Fruit fly (Drosophila melanogaster) whole organism, prepupa: ENCODE data around the gene CG7320.

ENCODE experiments used
- Blimp-1 ChIP-seq: fragments of 200-800 bp; sonication (Bioruptor generic); optimal IDR thresholded peaks from 3 replicates; lab custom pipeline; 2017; ENCODE audit warnings: missing biosample characterization, missing genetic modification characterization, mild to moderate bottlenecking, moderate library complexity, missing genetic modification reagents
- CG10631 ChIP-seq: fragments of 200-800 bp; sonication (Bioruptor generic); optimal IDR thresholded peaks from 2 replicates; lab custom pipeline; 2016; ENCODE audit warnings: missing biosample characterization, missing genetic modification characterization
- CG10669 ChIP-seq: fragments of 200-800 bp; sonication (Bioruptor generic); optimal IDR thresholded peaks from 3 replicates; lab custom pipeline; 2018; ENCODE audit warnings: missing biosample characterization, mild to moderate bottlenecking, missing genetic modification characterization, moderate library complexity
- CG11294 ChIP-seq: fragments of 200-800 bp; sonication (Bioruptor generic); IDR thresholded peaks from 2 replicates; pipeline ENCODE4 v1.3.6; 2022; ENCODE audit warnings: missing biosample characterization, missing genetic modification characterization
- CG11762 ChIP-seq: fragments of 200-800 bp; sonication (Bioruptor generic); optimal IDR thresholded peaks from 3 replicates; lab custom pipeline; 2016; ENCODE audit warnings: missing biosample characterization, missing genetic modification characterization; ENCODE audit not compliant: insufficient read depth
- CG1621 ChIP-seq: fragments of 200-800 bp; sonication (Bioruptor generic); optimal IDR thresholded peaks from 3 replicates; lab custom pipeline; 2018; ENCODE audit warnings: missing biosample characterization, mild to moderate bottlenecking, missing genetic modification characterization
- CG16779 ChIP-seq: fragments of 200-800 bp; sonication (Bioruptor generic); optimal IDR thresholded peaks from 3 replicates; lab custom pipeline; 2017; ENCODE audit warnings: missing biosample characterization, mild to moderate bottlenecking, missing genetic modification characterization
- CG3032 ChIP-seq: fragments of 200-800 bp; optimal IDR thresholded peaks from 2 replicates; lab custom pipeline; 2019; ENCODE audit warnings: missing biosample characterization, mild to moderate bottlenecking, missing genetic modification characterization, moderate library complexity
- CG31627 ChIP-seq: fragments of 200-800 bp; sonication (Bioruptor generic); optimal IDR thresholded peaks from 3 replicates; lab custom pipeline; 2016; ENCODE audit warnings: missing biosample characterization, missing genetic modification characterization
- CG32006 ChIP-seq: fragments of 200-800 bp; sonication (Bioruptor generic); optimal IDR thresholded peaks from 3 replicates; lab custom pipeline; 2017; ENCODE audit warnings: missing biosample characterization, mild to moderate bottlenecking, missing genetic modification characterization
- CG34406 ChIP-seq: fragments of 200-800 bp; sonication (Bioruptor generic); optimal IDR thresholded peaks from 3 replicates; lab custom pipeline; 2016; ENCODE audit warnings: missing biosample characterization, missing genetic modification characterization
- CG3919 ChIP-seq: fragments of 200-800 bp; sonication (Bioruptor generic); optimal IDR thresholded peaks from 3 replicates; lab custom pipeline; 2016; ENCODE audit warnings: missing biosample characterization, missing genetic modification characterization
- CG4318 ChIP-seq: fragments of 200-800 bp; sonication (Bioruptor generic); optimal IDR thresholded peaks from 3 replicates; lab custom pipeline; 2017; ENCODE audit warnings: missing biosample characterization, mild to moderate bottlenecking, missing genetic modification characterization
- CG6163 ChIP-seq: fragments of 200-800 bp; sonication (Bioruptor generic); IDR thresholded peaks from 3 replicates; pipeline ENCODE4 v1.3.6; 2022; ENCODE audit warnings: missing biosample characterization, missing genetic modification characterization
- CG6276 ChIP-seq: fragments of 200-800 bp; sonication (Bioruptor generic); optimal IDR thresholded peaks from 2 replicates; lab custom pipeline; 2017; ENCODE audit warnings: missing biosample characterization, mild to moderate bottlenecking, missing genetic modification characterization
- CG6792 ChIP-seq: fragments of 200-800 bp; sonication (Bioruptor generic); optimal IDR thresholded peaks from 3 replicates; lab custom pipeline; 2016; ENCODE audit warnings: missing biosample characterization, missing genetic modification characterization
- CG6854 ChIP-seq: fragments of 200-800 bp; sonication (Bioruptor generic); optimal IDR thresholded peaks from 2 replicates; lab custom pipeline; 2017; ENCODE audit warnings: missing biosample characterization, mild to moderate bottlenecking, missing genetic modification characterization
- CG8632 ChIP-seq: fragments of 200-800 bp; sonication (Bioruptor generic); optimal IDR thresholded peaks from 3 replicates; lab custom pipeline; 2016; ENCODE audit warnings: missing biosample characterization, missing genetic modification characterization
- Eip78C ChIP-seq: fragments of 200-800 bp; sonication (Bioruptor generic); peaks from one replicate; lab custom pipeline; 2016; ENCODE audit warnings: missing biosample characterization, missing genetic modification characterization
- Eip93F ChIP-seq: fragments of 200-800 bp; sonication (Bioruptor generic); optimal IDR thresholded peaks from 2 replicates; lab custom pipeline; 2016; ENCODE audit warnings: missing biosample characterization, mild to moderate bottlenecking, missing genetic modification characterization
- Ets21C ChIP-seq: fragments of 200-800 bp; sonication (Bioruptor generic); optimal IDR thresholded peaks from 3 replicates; lab custom pipeline; 2016; ENCODE audit warnings: missing biosample characterization, missing genetic modification characterization
- Gug ChIP-seq: fragments of 200-800 bp; sonication (Bioruptor generic); IDR thresholded peaks from 2 replicates; pipeline ENCODE4 v1.3.6; 2022; ENCODE audit warnings: missing biosample characterization, missing genetic modification characterization
- Hr38 ChIP-seq: sonication (Bioruptor generic); optimal IDR thresholded peaks from 2 replicates; lab custom pipeline; 2016; ENCODE audit warnings: missing biosample characterization, missing genetic modification characterization
- Hr39 ChIP-seq: fragments of 200-800 bp; sonication (Bioruptor generic); optimal IDR thresholded peaks from 2 replicates; lab custom pipeline; 2016; ENCODE audit warnings: missing biosample characterization, missing genetic modification characterization
- Hr4 ChIP-seq: fragments of 200-800 bp; sonication (Bioruptor generic); optimal IDR thresholded peaks from 3 replicates; lab custom pipeline; 2016; ENCODE audit warnings: missing biosample characterization, missing genetic modification characterization
- Met ChIP-seq: fragments of 200-800 bp; sonication (Bioruptor generic); optimal IDR thresholded peaks from 3 replicates; lab custom pipeline; 2016; ENCODE audit warnings: missing biosample characterization, missing genetic modification characterization
- OdsH ChIP-seq: fragments of 200-800 bp; sonication (Bioruptor generic); optimal IDR thresholded peaks from 3 replicates; lab custom pipeline; 2016; ENCODE audit warnings: missing biosample characterization, missing genetic modification characterization
- Smox ChIP-seq: fragments of 200-800 bp; sonication (Bioruptor generic); optimal IDR thresholded peaks from 3 replicates; lab custom pipeline; 2016; ENCODE audit warnings: missing biosample characterization, missing genetic modification characterization
- Sox15 ChIP-seq: fragments of 200-800 bp; sonication (Bioruptor generic); optimal IDR thresholded peaks from 3 replicates; lab custom pipeline; 2016; ENCODE audit warnings: missing biosample characterization, missing genetic modification characterization
- achi ChIP-seq: fragments of 200-800 bp; sonication (Bioruptor generic); optimal IDR thresholded peaks from 3 replicates; lab custom pipeline; 2016; ENCODE audit warnings: missing biosample characterization, missing genetic modification characterization
- acj6 ChIP-seq: fragments of 200-800 bp; sonication (Bioruptor generic); optimal IDR thresholded peaks from 3 replicates; lab custom pipeline; 2016; ENCODE audit warnings: missing biosample characterization, missing genetic modification characterization
- cyc ChIP-seq: fragments of 200-800 bp; sonication (Bioruptor generic); optimal IDR thresholded peaks from 3 replicates; lab custom pipeline; 2016; ENCODE audit warnings: missing biosample characterization, missing genetic modification characterization
- dac ChIP-seq: fragments of 200-800 bp; sonication (Bioruptor generic); optimal IDR thresholded peaks from 2 replicates; lab custom pipeline; 2017; ENCODE audit warnings: missing biosample characterization, mild to moderate bottlenecking, missing genetic modification characterization
- dsx ChIP-seq: fragments of 200-800 bp; optimal IDR thresholded peaks from 3 replicates; lab custom pipeline; 2019; ENCODE audit warnings: missing biosample characterization, mild to moderate bottlenecking, missing genetic modification characterization, moderate library complexity; ENCODE audit not compliant: poor library complexity, severe bottlenecking
- eg ChIP-seq: fragments of 200-800 bp; sonication (Bioruptor generic); IDR thresholded peaks from 3 replicates; pipeline ENCODE4 v1.3.6; 2022; ENCODE audit warnings: missing biosample characterization, missing genetic modification characterization
- esn ChIP-seq: fragments of 200-800 bp; sonication (Bioruptor generic); optimal IDR thresholded peaks from 2 replicates; lab custom pipeline; 2016; ENCODE audit warnings: missing biosample characterization, mild to moderate bottlenecking, missing genetic modification characterization, moderate library complexity
- fd59A ChIP-seq: fragments of 200-800 bp; sonication (Bioruptor generic); optimal IDR thresholded peaks from 2 replicates; lab custom pipeline; 2017; ENCODE audit warnings: missing biosample characterization, mild to moderate bottlenecking, missing genetic modification characterization, missing genetic modification reagents
- fd85E ChIP-seq: fragments of 200-800 bp; sonication (Bioruptor generic); optimal IDR thresholded peaks from 3 replicates; lab custom pipeline; 2016; ENCODE audit warnings: missing biosample characterization, missing genetic modification characterization
- fkh ChIP-seq: fragments of 200-800 bp; sonication (Bioruptor generic); optimal IDR thresholded peaks from 3 replicates; lab custom pipeline; 2017; ENCODE audit warnings: missing biosample characterization, mild to moderate bottlenecking, missing genetic modification characterization, moderate library complexity
- lz ChIP-seq: fragments of 200-800 bp; sonication (Bioruptor generic); optimal IDR thresholded peaks from 3 replicates; lab custom pipeline; 2016; ENCODE audit warnings: missing biosample characterization, missing genetic modification characterization
- net ChIP-seq: fragments of 200-800 bp; sonication (Bioruptor generic); optimal IDR thresholded peaks from 3 replicates; lab custom pipeline; 2016; ENCODE audit warnings: missing biosample characterization, missing genetic modification characterization
- salr ChIP-seq, 2 experiments: fragments of 200-800 bp; sonication (Bioruptor generic); optimal IDR thresholded peaks; 3 replicates each; lab custom pipeline; 2016 to 2018; ENCODE audit warnings: missing biosample characterization in 2 of 2, missing genetic modification characterization in 2 of 2, mild to moderate bottlenecking in 1 of 2
- ss ChIP-seq, 2 experiments: fragments of 200-800 bp; sonication (Bioruptor generic); optimal IDR thresholded peaks; 2 replicates in 1 of 2; 3 replicates in 1 of 2; lab custom pipeline; 2017 to 2018; ENCODE audit warnings: mild to moderate bottlenecking in 2 of 2, missing biosample characterization in 2 of 2, missing genetic modification characterization in 2 of 2, moderate library complexity in 1 of 2
- svp ChIP-seq: fragments of 200-800 bp; sonication (Bioruptor generic); peaks from one replicate; lab custom pipeline; 2016; ENCODE audit warnings: missing biosample characterization, missing genetic modification characterization
- topi ChIP-seq: fragments of 200-800 bp; sonication (Bioruptor generic); optimal IDR thresholded peaks from 3 replicates; lab custom pipeline; 2016; ENCODE audit warnings: missing biosample characterization, missing genetic modification characterization

The CG7320 gene

dm6 chr3L:18239036-18239940 lies 38.0 kb downstream of the CG7320 start (continued):
- TF ChIP-seq CG4318 (GFP tag; lab: Kevin White, UChicago) (peak; percentile 8), Ets21C (GFP tag; lab: Kevin White, UChicago) (no peak), eg (GFP tag; lab: Robert Waterston, UW) (peak; percentile 49; the same call in 1 of the 3 replicates), Smox (GFP tag; lab: Kevin White, UChicago) (no peak), fkh (GFP tag; lab: Kevin White, UChicago) (no peak), Blimp-1 (GFP tag; lab: Kevin White, UChicago) (peak; percentile 66), Hr38 (GFP tag; lab: Kevin White, UChicago) (no peak), CG34406 (GFP tag; lab: Kevin White, UChicago) (peak; percentile 8), Gug (GFP tag; lab: Robert Waterston, UW) (no peak), fd59A (GFP tag; lab: Kevin White, UChicago) (no peak), acj6 (GFP tag; lab: Kevin White, UChicago) (no peak), CG10669 (no peak), dac (GFP tag; lab: Kevin White, UChicago) (no peak), salr (GFP tag; optimal IDR thresholded peaks at IDR 0.05; lab: Kevin White, UChicago) (peak in 1 of 2 experiments; percentile 19), Hr4 (GFP tag; lab: Kevin White, UChicago) (peak; percentile 42), CG11294 (0 out of 2 replicates have a peak, but pooled peaks have one; percentile 15), lz (GFP tag; lab: Kevin White, UChicago) (peak; percentile 22), CG6163 (GFP tag; lab: Robert Waterston, UW) (peak; percentile 72), CG6276 (GFP tag; lab: Kevin White, UChicago) (no peak), cyc (GFP tag; lab: Kevin White, UChicago) (no peak), CG16779 (tag; lab: Kevin White, UChicago) (no peak), Eip93F (GFP tag; lab: Kevin White, UChicago) (no peak), CG6792 (GFP tag; lab: Kevin White, UChicago) (no peak), esn (GFP tag; lab: Kevin White, UChicago) (peak; percentile 30), CG3032 (tag; lab: Kevin White, UChicago) (peak; percentile 42), net (GFP tag; lab: Kevin White, UChicago) (no peak), CG11762 (GFP tag; lab: Kevin White, UChicago) (no peak), CG3919 (GFP tag; lab: Kevin White, UChicago) (no peak), fd85E (GFP tag; lab: Kevin White, UChicago) (no peak), Met (GFP tag; lab: Kevin White, UChicago) (peak; percentile 9), achi (GFP tag; lab: Kevin White, UChicago) (peak; percentile 17), topi (GFP tag; lab: Kevin White, UChicago) (peak; percentile 30)

dm6 chr3L:18240348-18240812 lies 39.1 kb downstream of the CG7320 start:
- no peak for TF ChIP-seq CG16779 (tag; lab: Kevin White, UChicago)
- peak; percentile 38 for TF ChIP-seq acj6 (GFP tag; lab: Kevin White, UChicago)
- no peak for TF ChIP-seq esn (GFP tag; lab: Kevin White, UChicago)
- peak; percentile 83 for TF ChIP-seq svp (GFP tag; lab: Kevin White, UChicago)
- peak in 1 of 2 experiments; percentile 69 for TF ChIP-seq ss (GFP tag; optimal IDR thresholded peaks at IDR 0.05; lab: Kevin White, UChicago)
- TF ChIP-seq CG6163 (GFP tag; lab: Robert Waterston, UW) = peak; percentile 64
- TF ChIP-seq Sox15 (GFP tag; lab: Kevin White, UChicago) = peak; percentile 40
- peak; percentile 83 for TF ChIP-seq dsx (GFP tag; lab: Kevin White, UChicago)
- TF ChIP-seq eg (GFP tag; lab: Robert Waterston, UW) = peak; percentile 9; the same call in 2 of the 3 replicates
- TF ChIP-seq CG3919 (GFP tag; lab: Kevin White, UChicago) = peak; percentile 32
- peak; percentile 70 for TF ChIP-seq CG1621 (tag; lab: Kevin White, UChicago)
- peak; percentile 3 for TF ChIP-seq Met (GFP tag; lab: Kevin White, UChicago)
- TF ChIP-seq Hr39 (GFP tag; lab: Kevin White, UChicago) = peak; percentile 29
- peak; percentile 35 for TF ChIP-seq CG32006 (GFP tag; lab: Kevin White, UChicago)
- peak; percentile 44 for TF ChIP-seq CG31627 (GFP tag; lab: Kevin White, UChicago)
- TF ChIP-seq CG3032 (tag; lab: Kevin White, UChicago) = peak; percentile 22
- TF ChIP-seq topi (GFP tag; lab: Kevin White, UChicago) = no peak
- TF ChIP-seq OdsH (GFP tag; lab: Kevin White, UChicago) = peak; percentile 47
- TF ChIP-seq CG11762 (GFP tag; lab: Kevin White, UChicago) = no peak
- TF ChIP-seq CG10631 (GFP tag; lab: Kevin White, UChicago) = peak; percentile 5
- peak; percentile 35 for TF ChIP-seq CG6854 (GFP tag; lab: Kevin White, UChicago)
- no peak for TF ChIP-seq CG11294
- peak; percentile 20 for TF ChIP-seq CG8632 (GFP tag; lab: Kevin White, UChicago)
- peak; percentile 38 for TF ChIP-seq Smox (GFP tag; lab: Kevin White, UChicago)
- peak; percentile 55 for TF ChIP-seq Eip78C (GFP tag; lab: Kevin White, UChicago)
- TF ChIP-seq achi (GFP tag; lab: Kevin White, UChicago) = peak; percentile 14
